Fruit fly (Drosophila melanogaster) whole organism, embryonic: ENCODE measurements around the gene CG43938.
A peak's percentile ranks its signal among the peaks of the same experiment; 100 is the strongest.

Experiments
- Asciz ChIP-seq: fragments of 200-800 bp; sonication (Bioruptor generic); optimal IDR thresholded peaks from 2 replicates; lab custom pipeline; 2017; ENCODE audit warnings: missing biosample characterization, mild to moderate bottlenecking, missing genetic modification characterization, missing genetic modification reagents
- Atf3 ChIP-seq: fragments of 200-800 bp; sonication (Bioruptor generic); optimal IDR thresholded peaks from 3 replicates; lab custom pipeline; 2016; ENCODE audit warnings: missing biosample characterization, missing genetic modification characterization
- Bteb2 ChIP-seq: fragments of 200-800 bp; sonication (Bioruptor generic); optimal IDR thresholded peaks from 2 replicates; lab custom pipeline; 2016; ENCODE audit warnings: missing biosample characterization, missing genetic modification characterization
- CG10321 ChIP-seq: fragments of 200-800 bp; sonication (Bioruptor generic); IDR thresholded peaks from 2 replicates; pipeline ENCODE4 v1.3.6; 2022; ENCODE audit warnings: missing biosample characterization, missing genetic modification characterization
- CG11456 ChIP-seq: fragments of 200-800 bp; sonication (Bioruptor generic); IDR thresholded peaks from 3 replicates; pipeline ENCODE4 v1.3.6; 2022; ENCODE audit warnings: missing biosample characterization, missing genetic modification characterization
- CG13624 ChIP-seq: fragments of 200-800 bp; sonication (Bioruptor generic); optimal IDR thresholded peaks from 2 replicates; lab custom pipeline; 2016; ENCODE audit warnings: missing biosample characterization, missing genetic modification characterization
- CG15479 ChIP-seq: fragments of 200-800 bp; sonication (Bioruptor generic); optimal IDR thresholded peaks from 3 replicates; lab custom pipeline; 2019; ENCODE audit warnings: missing biosample characterization, mild to moderate bottlenecking, missing genetic modification characterization, moderate library complexity
- CG15601 ChIP-seq: fragments of 200-800 bp; sonication (Bioruptor generic); optimal IDR thresholded peaks from 3 replicates; lab custom pipeline; 2019; ENCODE audit warnings: missing biosample characterization, mild to moderate bottlenecking, missing genetic modification characterization, moderate library complexity
- CG16779 ChIP-seq: fragments of 200-800 bp; sonication (Bioruptor generic); IDR thresholded peaks from 2 replicates; pipeline ENCODE4 v1.3.6; 2022; ENCODE audit warnings: missing biosample characterization, missing genetic modification characterization
- CG16863 ChIP-seq: fragments of 200-800 bp; sonication (Bioruptor generic); optimal IDR thresholded peaks from 3 replicates; lab custom pipeline; 2016; ENCODE audit warnings: missing biosample characterization, missing genetic modification characterization
- CG17186 ChIP-seq: fragments of 200-800 bp; sonication (Bioruptor generic); optimal IDR thresholded peaks from 3 replicates; lab custom pipeline; 2017; ENCODE audit warnings: missing biosample characterization, missing genetic modification reagents, missing genetic modification characterization
- CG17568 ChIP-seq: fragments of 200-800 bp; sonication (Bioruptor generic); optimal IDR thresholded peaks from 2 replicates; lab custom pipeline; 2018; ENCODE audit warnings: missing biosample characterization, mild to moderate bottlenecking, missing genetic modification characterization, moderate library complexity
- CG31224 ChIP-seq: fragments of 200-800 bp; sonication (Bioruptor generic); IDR thresholded peaks from 2 replicates; pipeline ENCODE4 v1.3.6; 2022; ENCODE audit warnings: missing biosample characterization, missing genetic modification characterization
- CG31388 ChIP-seq: fragments of 200-800 bp; sonication (Bioruptor generic); optimal IDR thresholded peaks from 2 replicates; lab custom pipeline; 2016; ENCODE audit warnings: missing biosample characterization, missing genetic modification characterization
- CG7745 ChIP-seq: fragments of 200-800 bp; sonication (Bioruptor generic); optimal IDR thresholded peaks from 2 replicates; lab custom pipeline; 2018; ENCODE audit warnings: missing biosample characterization, mild to moderate bottlenecking, missing genetic modification characterization, moderate library complexity
- CG8478 ChIP-seq: fragments of >200 bp; optimal IDR thresholded peaks from 2 replicates; lab custom pipeline; 2018
- CTCF ChIP-seq: fragments of 200-800 bp; sonication (Bioruptor generic); optimal IDR thresholded peaks from 2 replicates; lab custom pipeline; 2017; ENCODE audit warnings: missing biosample characterization, mild to moderate bottlenecking, missing genetic modification characterization, moderate library complexity
- Deaf1 ChIP-seq: fragments of 200-800 bp; optimal IDR thresholded peaks from 3 replicates; lab custom pipeline; 2019; ENCODE audit warnings: missing biosample characterization, mild to moderate bottlenecking, missing genetic modification characterization, moderate library complexity
- Doc2 ChIP-seq: fragments of 200-800 bp; sonication (Bioruptor generic); IDR thresholded peaks from 2 replicates; pipeline ENCODE4 v1.3.6; 2022; ENCODE audit warnings: missing biosample characterization, missing genetic modification characterization
- Drgx ChIP-seq: fragments of 200-800 bp; sonication (Bioruptor generic); IDR thresholded peaks from 2 replicates; pipeline ENCODE4 v1.3.6; 2022; ENCODE audit warnings: missing biosample characterization, missing genetic modification characterization
- Fer3 ChIP-seq: fragments of 200-800 bp; sonication (Bioruptor generic); optimal IDR thresholded peaks from 2 replicates; lab custom pipeline; 2018; ENCODE audit warnings: missing biosample characterization, mild to moderate bottlenecking, missing genetic modification characterization, moderate library complexity
- GATAe ChIP-seq: fragments of 200-800 bp; sonication (Bioruptor generic); conservative IDR thresholded peaks from 2 replicates; pipeline ENCODE4 v1.3.6; 2022; ENCODE audit warnings: missing biosample characterization, missing genetic modification characterization
- HHEX ChIP-seq: fragments of 200-800 bp; sonication (Bioruptor generic); optimal IDR thresholded peaks from 3 replicates; lab custom pipeline; 2017; ENCODE audit warnings: missing biosample characterization, mild to moderate bottlenecking, missing genetic modification characterization, missing genetic modification reagents
- Hmx ChIP-seq: fragments of 200-800 bp; sonication (Bioruptor generic); optimal IDR thresholded peaks from 2 replicates; lab custom pipeline; 2016; ENCODE audit warnings: missing biosample characterization, missing genetic modification characterization
- Mes4 ChIP-seq: fragments of 200-800 bp; sonication (Bioruptor generic); optimal IDR thresholded peaks from 2 replicates; lab custom pipeline; 2016; ENCODE audit warnings: missing biosample characterization, missing genetic modification characterization
- Nf-YC ChIP-seq: fragments of 200-800 bp; optimal IDR thresholded peaks from 3 replicates; lab custom pipeline; 2019; ENCODE audit warnings: missing biosample characterization, mild to moderate bottlenecking, missing genetic modification characterization, moderate library complexity
- Opbp ChIP-seq: fragments of 200-800 bp; sonication (Bioruptor generic); IDR thresholded peaks from 3 replicates; pipeline ENCODE4 v1.3.6; 2022; ENCODE audit warnings: missing biosample characterization, missing genetic modification characterization; ENCODE audit not compliant: partially characterized antibody
- Optix ChIP-seq: fragments of 200-800 bp; sonication (Bioruptor generic); IDR thresholded peaks from 3 replicates; pipeline ENCODE4 v1.3.6; 2022; ENCODE audit warnings: missing biosample characterization, missing genetic modification characterization
- Tbp ChIP-seq: fragments of >200 bp; optimal IDR thresholded peaks from 2 replicates; lab custom pipeline; 2018; ENCODE audit warnings: missing biosample characterization, missing genetic modification characterization
- Usf ChIP-seq: fragments of 200-800 bp; sonication (Bioruptor generic); optimal IDR thresholded peaks from 2 replicates; lab custom pipeline; 2017; ENCODE audit warnings: missing genotype, missing biosample characterization, missing genetic modification characterization
- Vsx1 ChIP-seq: fragments of 200-800 bp; sonication (Bioruptor generic); optimal IDR thresholded peaks from 2 replicates; lab custom pipeline; 2017; ENCODE audit warnings: missing biosample characterization, mild to moderate bottlenecking, missing genetic modification characterization, missing genetic modification reagents
- ac ChIP-seq: fragments of 200-800 bp; sonication (Bioruptor generic); optimal IDR thresholded peaks from 3 replicates; lab custom pipeline; 2017; ENCODE audit warnings: missing biosample characterization, mild to moderate bottlenecking, missing genetic modification characterization
- bowl ChIP-seq: fragments of 200-800 bp; sonication (Bioruptor generic); IDR thresholded peaks from 2 replicates; pipeline ENCODE4 v1.3.6; 2022; ENCODE audit warnings: missing biosample characterization, missing genetic modification characterization
- dati ChIP-seq: fragments of 200-800 bp; sonication (Bioruptor generic); IDR thresholded peaks from 2 replicates; pipeline ENCODE4 v1.3.6; 2022; ENCODE audit warnings: missing biosample characterization, missing genetic modification characterization
- exex ChIP-seq: fragments of 200-800 bp; sonication (Bioruptor generic); optimal IDR thresholded peaks from 4 replicates; lab custom pipeline; 2018; ENCODE audit warnings: missing biosample characterization, mild to moderate bottlenecking, missing genetic modification characterization, moderate library complexity
- fu2 ChIP-seq: fragments of 200-800 bp; sonication (Bioruptor generic); optimal IDR thresholded peaks from 2 replicates; lab custom pipeline; 2016; ENCODE audit warnings: missing biosample characterization, missing genetic modification characterization
- gcm ChIP-seq: fragments of 200-800 bp; sonication (Bioruptor generic); optimal IDR thresholded peaks from 2 replicates; lab custom pipeline; 2019; ENCODE audit warnings: missing biosample characterization, mild to moderate bottlenecking, missing genetic modification characterization, moderate library complexity
- hb ChIP-seq: fragments of 200-800 bp; sonication (Bioruptor generic); IDR thresholded peaks from 3 replicates; pipeline ENCODE4 v1.3.6; 2022; ENCODE audit warnings: missing biosample characterization, missing genetic modification characterization; ENCODE audit not compliant: partially characterized antibody
- knrl ChIP-seq: fragments of 200-800 bp; sonication (Bioruptor generic); IDR thresholded peaks from 3 replicates; pipeline ENCODE4 v1.3.6; 2022; ENCODE audit warnings: missing biosample characterization, missing genetic modification characterization; ENCODE audit not compliant: partially characterized antibody
- nom ChIP-seq: fragments of 200-800 bp; sonication (Bioruptor generic); optimal IDR thresholded peaks from 2 replicates; lab custom pipeline; 2017; ENCODE audit warnings: missing biosample characterization, missing genetic modification characterization, mild to moderate bottlenecking, moderate library complexity, missing genetic modification reagents
- prd ChIP-seq, 3 experiments: fragments of >200 bp in 2 of 3; fragments of 200-800 bp in 1 of 3; sonication (Bioruptor generic) in 1 of 3; optimal IDR thresholded peaks in 2 of 3; IDR thresholded peaks in 1 of 3; 2 replicates in 2 of 3; 3 replicates in 1 of 3; pipeline versions ENCODE4 v1.3.6 to Lab custom; 2017 to 2022; ENCODE audit warnings: missing biosample characterization in 1 of 3, missing genetic modification characterization in 1 of 3
- pzg ChIP-seq: fragments of 200-800 bp; sonication (Bioruptor generic); optimal IDR thresholded peaks from 3 replicates; lab custom pipeline; 2018; ENCODE audit warnings: missing biosample characterization, mild to moderate bottlenecking, missing genetic modification characterization, moderate library complexity
- sens ChIP-seq: fragments of 200-800 bp; sonication (Bioruptor generic); peaks from one replicate; lab custom pipeline; 2016; ENCODE audit warnings: missing biosample characterization, missing genetic modification characterization
- seq ChIP-seq: fragments of 200-800 bp; sonication (Bioruptor generic); IDR thresholded peaks from 2 replicates; pipeline ENCODE4 v1.3.6; 2022; ENCODE audit warnings: missing biosample characterization, missing genetic modification characterization
- tup ChIP-seq: fragments of 200-800 bp; sonication (Bioruptor generic); optimal IDR thresholded peaks from 2 replicates; lab custom pipeline; 2016; ENCODE audit warnings: missing biosample characterization, mild to moderate bottlenecking, missing genetic modification characterization, moderate library complexity
- wdn ChIP-seq: fragments of 200-800 bp; sonication (Bioruptor generic); IDR thresholded peaks from 2 replicates; pipeline ENCODE4 v1.3.6; 2022; ENCODE audit warnings: missing biosample characterization, missing genetic modification characterization

Gene CG43938

dm6 chr3L:21121353-21121752, at the start of gene CG43938:
Gene CG43938, plus strand, starts transcription at chr3L:21121653.
- TF ChIP-seq Doc2 (GFP tag; lab: Robert Waterston, UW): no peak
- no peak for TF ChIP-seq CG31224 (GFP tag; lab: Robert Waterston, UW)
- TF ChIP-seq dati: no peak
- TF ChIP-seq fu2 (GFP tag; lab: Kevin White, UChicago): no peak
- TF ChIP-seq CG16779 (GFP tag; lab: Robert Waterston, UW): no peak
- TF ChIP-seq CG31388 (GFP tag; lab: Kevin White, UChicago): no peak
- TF ChIP-seq ac (GFP tag; lab: Kevin White, UChicago): no peak
- no peak for TF ChIP-seq CG15479 (GFP tag; lab: Kevin White, UChicago)
- no peak for TF ChIP-seq CG10321
- no peak for TF ChIP-seq knrl
- no peak for TF ChIP-seq nom (GFP tag; lab: Kevin White, UChicago)
- TF ChIP-seq Opbp: no peak
- TF ChIP-seq Asciz (GFP tag; lab: Kevin White, UChicago): no peak

dm6 chr3L:21080430-21080829, 41.0 kb upstream of the CG43938 start:
- TF ChIP-seq CG17186 (GFP tag; lab: Kevin White, UChicago) (no peak), Atf3 (GFP tag; lab: Kevin White, UChicago) (no peak), Usf (GFP tag; lab: Kevin White, UChicago) (no peak), Bteb2 (GFP tag; lab: Kevin White, UChicago) (no peak), Hmx (no peak), Tbp (GFP tag; lab: Kevin White, UChicago) (no peak), Drgx (GFP tag; lab: Robert Waterston, UW) (peak; percentile 57)
- TF ChIP-seq, all 482 proteins: peak for 1

- TF ChIP-seq CG11456: 0 out of 3 replicates have a peak, but pooled peaks have one; percentile 18
- TF ChIP-seq exex: no peak
- TF ChIP-seq, all 482 proteins: peak for 1
Observed at dm6 chr3L:21088889-21089288, 32.6 kb upstream of the CG43938 start, which contains the start of gene CG33285. Gene CG33285, minus strand, starts transcription at chr3L:21088989.

dm6 chr3L:21090245-21090644, 31.2 kb upstream of the CG43938 start:
- TF ChIP-seq gcm: no peak
- peak; percentile 86 for TF ChIP-seq CTCF
- TF ChIP-seq hb: no peak
- no peak for TF ChIP-seq pzg
- TF ChIP-seq Fer3 (tag; lab: Kevin White, UChicago): no peak
- TF ChIP-seq prd (optimal IDR thresholded peaks at IDR 0.05; lab: Kevin White, UChicago): no peak
- no peak for TF ChIP-seq prd (GFP tag; IDR thresholded peaks at IDR 0.05; lab: Robert Waterston, UW)
- TF ChIP-seq GATAe: no peak
- no peak for TF ChIP-seq CG31224 (GFP tag; lab: Robert Waterston, UW)
- TF ChIP-seq Nf-YC (tag; lab: Kevin White, UChicago): no peak
- no peak for TF ChIP-seq Vsx1 (GFP tag; lab: Kevin White, UChicago)
- no peak for TF ChIP-seq tup (GFP tag; lab: Kevin White, UChicago)
- TF ChIP-seq sens (GFP tag; lab: Kevin White, UChicago): peak; percentile 70
- TF ChIP-seq seq (GFP tag; lab: Robert Waterston, UW): no peak

- TF ChIP-seq CG31388 (GFP tag; lab: Kevin White, UChicago) (no peak), CG13624 (no peak), HHEX (GFP tag; lab: Kevin White, UChicago) (no peak), Deaf1 (tag; lab: Kevin White, UChicago) (no peak), wdn (no peak), CG15601 (tag; lab: Kevin White, UChicago) (no peak), Asciz (GFP tag; lab: Kevin White, UChicago) (no peak), CG8478 (lab: Kevin White, UChicago) (no peak), CG16863 (no peak), Optix (GFP tag; lab: Robert Waterston, UW) (no peak), bowl (GFP tag; lab: Robert Waterston, UW) (no peak), Opbp (no peak), CG17568 (no peak), CG31224 (GFP tag; lab: Robert Waterston, UW) (no peak), Mes4 (GFP tag; lab: Kevin White, UChicago) (no peak), knrl (no peak), sens (GFP tag; lab: Kevin White, UChicago) (no peak), CG7745 (tag; lab: Kevin White, UChicago) (no peak)
Observed at dm6 chr3L:21097386-21097785, 24.1 kb upstream of the CG43938 start.
